Fruit fly (Drosophila melanogaster) whole organism, wandering third instar larva: ENCODE results near the gene Pisd.

Experiments used
- CG32264 ChIP-seq: fragments of 200-800 bp; sonication (Bioruptor generic); optimal IDR thresholded peaks from 2 replicates; lab custom pipeline; 2016; ENCODE audit warnings: missing biosample characterization, missing genetic modification characterization
- GATAd ChIP-seq: sonication (Bioruptor generic); optimal IDR thresholded peaks from 2 replicates; lab custom pipeline; 2016; ENCODE audit warnings: missing biosample characterization, missing genetic modification characterization
- OdsH ChIP-seq: fragments of 200-800 bp; sonication (Bioruptor generic); optimal IDR thresholded peaks from 2 replicates; lab custom pipeline; 2016; ENCODE audit warnings: missing biosample characterization, mild to moderate bottlenecking, missing genetic modification characterization
- Vsx2 ChIP-seq: fragments of 200-300, 225-300 bp; sonication (Bioruptor generic); optimal IDR thresholded peaks from 2 replicates; lab custom pipeline; 2018; ENCODE audit warnings: missing biosample characterization, missing genetic modification characterization; ENCODE audit not compliant: partially characterized antibody
- br ChIP-seq: fragments of 200-800 bp; sonication (Bioruptor generic); optimal IDR thresholded peaks from 2 replicates; lab custom pipeline; 2016; ENCODE audit warnings: missing biosample characterization, missing genetic modification characterization
- dl ChIP-seq, 2 experiments: fragments of 175-275, 200-275 bp in 1 of 2; fragments of 200-275 bp in 1 of 2; sonication (Bioruptor generic); optimal IDR thresholded peaks; lab custom pipeline; 2018; ENCODE audit warnings: mild to moderate bottlenecking in 2 of 2, missing biosample characterization in 2 of 2, missing genetic modification characterization in 2 of 2, moderate library complexity in 2 of 2; ENCODE audit not compliant: partially characterized antibody in 2 of 2, insufficient read depth in 1 of 2
- h ChIP-seq: fragments of 200-800 bp; sonication (Bioruptor generic); optimal IDR thresholded peaks from 3 replicates; lab custom pipeline; 2016; ENCODE audit warnings: missing biosample characterization, mild to moderate bottlenecking, missing genetic modification characterization
- lola ChIP-seq: fragments of >200 bp; optimal IDR thresholded peaks from 2 replicates; lab custom pipeline; 2017; ENCODE audit warnings: missing biosample characterization, missing genetic modification characterization
- pan ChIP-seq: fragments of >200 bp; optimal IDR thresholded peaks from 2 replicates; lab custom pipeline; 2017
- psq ChIP-seq: fragments of 200-800 bp; sonication (Bioruptor generic); optimal IDR thresholded peaks from 3 replicates; lab custom pipeline; 2017; ENCODE audit warnings: missing biosample characterization, mild to moderate bottlenecking, missing genetic modification characterization, moderate library complexity
- sv ChIP-seq: fragments of 200-800 bp; sonication (Bioruptor generic); optimal IDR thresholded peaks from 3 replicates; lab custom pipeline; 2016; ENCODE audit warnings: missing biosample characterization, missing genetic modification characterization
- usp ChIP-seq: fragments of >200 bp; optimal IDR thresholded peaks from 2 replicates; lab custom pipeline; 2017; ENCODE audit warnings: missing biosample characterization, missing genetic modification characterization

- no peak for TF ChIP-seq Vsx2 (GFP tag; lab: Kevin White, UChicago)
- TF ChIP-seq lola (GFP tag; lab: Kevin White, UChicago), result no peak
- TF ChIP-seq psq, result no peak
- no peak for TF ChIP-seq h (GFP tag; lab: Kevin White, UChicago)
- TF ChIP-seq usp (GFP tag; lab: Kevin White, UChicago), result no peak
- TF ChIP-seq dl (GFP tag; optimal IDR thresholded peaks at IDR 0.05; lab: Kevin White, UChicago; ENCODE audit: insufficient read depth in 1 of 2, partially characterized antibody in 2 of 2), result no peak
- no peak for TF ChIP-seq CG32264 (GFP tag; lab: Kevin White, UChicago)
- TF ChIP-seq GATAd (GFP tag; lab: Kevin White, UChicago), result no peak
- TF ChIP-seq pan (lab: Kevin White, UChicago), result no peak
- no peak for TF ChIP-seq OdsH
- TF ChIP-seq sv (GFP tag; lab: Kevin White, UChicago), result no peak
- no peak for TF ChIP-seq br (GFP tag; lab: Kevin White, UChicago)
Observed at dm6 chr3R:24079613-24080012, 29.0 kb downstream of the Pisd start.
